Fruit fly (Drosophila melanogaster): ENCODE data around the gene polybromo.

Gene polybromo

dm6 chr3R:24816993-24817854, 12.2 kb upstream of the polybromo start, which contains the start of the genes CG5808 and Saf-B (continued):
- TF ChIP-seq CG7928 (GFP tag; optimal IDR thresholded peaks at IDR 0.05) (peak; percentile 18), Sin3A (optimal IDR thresholded peaks at IDR 0.05) (no peak), CG17186 (GFP tag; optimal IDR thresholded peaks at IDR 0.05) (no peak), CG11093 (GFP tag; IDR thresholded peaks at IDR 0.05) (no peak), Taf1 (GFP tag; IDR thresholded peaks at IDR 0.05) (no peak), Six4 (GFP tag; optimal IDR thresholded peaks at IDR 0.05) (peak; percentile 40), Mad (GFP tag; optimal IDR thresholded peaks at IDR 0.05) (no peak), Xbp1 (GFP tag; optimal IDR thresholded peaks at IDR 0.05) (peak; percentile 39), ttk (GFP tag; IDR thresholded peaks at IDR 0.05) (no peak), gro (GFP tag; optimal IDR thresholded peaks at IDR 0.05) (no peak), dmrt11E (tag; optimal IDR thresholded peaks at IDR 0.05) (peak; percentile 29), NK7.1 (GFP tag; optimal IDR thresholded peaks at IDR 0.05) (no peak), Dll (GFP tag; IDR thresholded peaks at IDR 0.05; ENCODE audit: partially characterized antibody) (peak; percentile 84), CG10147 (GFP tag; optimal IDR thresholded peaks at IDR 0.05) (no peak), CG1602 (GFP tag; optimal IDR thresholded peaks at IDR 0.05) (peak; percentile 17), CG10274 (GFP tag; optimal IDR thresholded peaks at IDR 0.05) (no peak), CG12942 (GFP tag; optimal IDR thresholded peaks at IDR 0.05) (no peak), sim (GFP tag; IDR thresholded peaks at IDR 0.05) (no peak), CG31441 (GFP tag; IDR thresholded peaks at IDR 0.05) (no peak), CG15073 (GFP tag; optimal IDR thresholded peaks at IDR 0.05) (no peak), kah (GFP tag; optimal IDR thresholded peaks at IDR 0.05) (no peak), ftz-f1 (GFP tag; optimal IDR thresholded peaks at IDR 0.05) (peak; percentile 38), row (GFP tag; IDR thresholded peaks at IDR 0.05) (peak; percentile 83), D19A (tag; optimal IDR thresholded peaks at IDR 0.05) (no peak), CG13624 (GFP tag; optimal IDR thresholded peaks at IDR 0.05) (no peak), bcd (GFP tag; optimal IDR thresholded peaks at IDR 0.05) (peak; percentile 23), grn (GFP tag; optimal IDR thresholded peaks at IDR 0.05) (no peak), Doc3 (GFP tag; IDR thresholded peaks at IDR 0.05; ENCODE audit: partially characterized antibody) (peak; percentile 79), CG12299 (tag; optimal IDR thresholded peaks at IDR 0.05) (no peak), TFAM (GFP tag; optimal IDR thresholded peaks at IDR 0.05) (no peak), CG30403 (GFP tag; optimal IDR thresholded peaks at IDR 0.05) (peak; percentile 57), CG12219 (GFP tag; optimal IDR thresholded peaks at IDR 0.05) (no peak), tup (GFP tag; optimal IDR thresholded peaks at IDR 0.05) (no peak), CG9609 (GFP tag; optimal IDR thresholded peaks at IDR 0.05) (no peak), cg (GFP tag; optimal IDR thresholded peaks at IDR 0.05) (no peak), wor (GFP tag; IDR thresholded peaks at IDR 0.05) (no peak), Gsc (GFP tag; IDR thresholded peaks at IDR 0.05) (no peak), luna (GFP tag; optimal IDR thresholded peaks at IDR 0.05) (no peak), CG6813 (GFP tag; optimal IDR thresholded peaks at IDR 0.05) (no peak), CG9932 (GFP tag; IDR thresholded peaks at IDR 0.05) (peak; percentile 38; the same call in 1 of the 2 replicates), tin (GFP tag; optimal IDR thresholded peaks at IDR 0.05) (peak; percentile 55), onecut (GFP tag; IDR thresholded peaks at IDR 0.05) (no peak), CG12155 (GFP tag; optimal IDR thresholded peaks at IDR 0.05) (peak; percentile 44), CG13296 (GFP tag; optimal IDR thresholded peaks at IDR 0.05) (no peak), CG8359 (GFP tag; optimal IDR thresholded peaks at IDR 0.05; ENCODE audit: borderline replicate concordance) (no peak), ERR (GFP tag; optimal IDR thresholded peaks at IDR 0.05) (no peak), CG11247 (GFP tag; IDR thresholded peaks at IDR 0.05) (no peak), nerfin-1 (tag; optimal IDR thresholded peaks at IDR 0.05) (peak; percentile 49), btn (GFP tag; optimal IDR thresholded peaks at IDR 0.05) (no peak), CG17328 (GFP tag; IDR thresholded peaks at IDR 0.05) (no peak), Max (GFP tag; optimal IDR thresholded peaks at IDR 0.05) (peak; percentile 61)
